Worm (Caenorhabditis elegans): ENCODE measurements around the gene cnc-5.

- no peak for TF ChIP-seq cog-1 (tag; optimal IDR thresholded peaks at IDR 0.05)
- no peak for TF ChIP-seq klf-2 (GFP tag; conservative IDR thresholded peaks at IDR 0.05)
- no peak for TF ChIP-seq med-1 (GFP tag; optimal IDR thresholded peaks at IDR 0.05; ENCODE audit: insufficient read depth)
- TF ChIP-seq T22C8.4 (GFP tag; IDR thresholded peaks at IDR 0.05) = no peak
- no peak for TF ChIP-seq flt-1 (GFP tag; IDR thresholded peaks at IDR 0.05)
Observed at ce11 chrV:1471977-1472376, 26.8 kb downstream of the cnc-5 start.
